Worm (Caenorhabditis elegans) whole organism, L3 larva: ENCODE results near the gene fbxc-28.
A peak's percentile ranks its signal among the peaks of the same experiment; 100 is the strongest.
"Not testable (repeated sequence)": the region's sequence is repeated elsewhere in the genome, so short reads cannot be mapped to it uniquely, and the experiment has no call there.

Experiments used
- R02D3.7 ChIP-seq: fragments of 150-350 bp; optimal IDR thresholded peaks from 2 replicates; lab custom pipeline; 2014; ENCODE audit warnings: missing biosample characterization, missing genetic modification characterization
- ZK546.5 ChIP-seq: sonication (generic microtip); optimal IDR thresholded peaks from 2 replicates; lab custom pipeline; 2017; ENCODE audit warnings: missing biosample characterization, missing genetic modification characterization
- aly-2 ChIP-seq: fragments of 150-350 bp; optimal IDR thresholded peaks from 2 replicates; lab custom pipeline; 2014; ENCODE audit warnings: missing biosample characterization, missing genetic modification characterization
- ama-1 ChIP-seq: fragments of 150-350 bp; optimal IDR thresholded peaks from 2 replicates; lab custom pipeline; 2018
- ceh-28 ChIP-seq: fragments of 150-350 bp; optimal IDR thresholded peaks from 2 replicates; lab custom pipeline; 2014; ENCODE audit warnings: missing biosample characterization, missing genetic modification reagents, missing genetic modification characterization
- ceh-82 ChIP-seq: fragments of 150-350 bp; optimal IDR thresholded peaks from 2 replicates; lab custom pipeline; 2014; ENCODE audit warnings: missing biosample characterization, missing genetic modification characterization
- ceh-9 ChIP-seq: sonication (generic microtip); optimal IDR thresholded peaks from 2 replicates; lab custom pipeline; 2018; ENCODE audit warnings: missing biosample characterization, missing genetic modification characterization
- egl-27 ChIP-seq: sonication (generic microtip); optimal IDR thresholded peaks from 4 replicates; lab custom pipeline; 2017; ENCODE audit warnings: missing biosample characterization, missing genetic modification reagents, missing genetic modification characterization
- egl-5 ChIP-seq: fragments of 150-350 bp; optimal IDR thresholded peaks from 2 replicates; lab custom pipeline; 2017; ENCODE audit warnings: missing biosample characterization, missing genetic modification reagents, missing genetic modification characterization, inconsistent platforms
- elt-1 ChIP-seq: fragments of 150-350 bp; optimal IDR thresholded peaks from 2 replicates; lab custom pipeline; 2014; ENCODE audit warnings: missing biosample characterization, missing genetic modification characterization
- elt-2 ChIP-seq: sonication (generic microtip); optimal IDR thresholded peaks from 2 replicates; lab custom pipeline; 2016; ENCODE audit warnings: missing genetic modification reagents, mild to moderate bottlenecking, missing genetic modification characterization, missing compliant biosample characterization
- elt-3 ChIP-seq, 3 experiments: fragments of 150-350 bp in 1 of 3; sonication (generic microtip) in 2 of 3; optimal IDR thresholded peaks; 2 replicates in 2 of 3; 4 replicates in 1 of 3; lab custom pipeline; 2014 to 2017; ENCODE audit warnings: missing biosample characterization in 3 of 3, missing genetic modification characterization in 3 of 3
- eor-1 ChIP-seq, 2 experiments: fragments of 150-350 bp; optimal IDR thresholded peaks; 2 replicates each; lab custom pipeline; 2014 to 2018; ENCODE audit warnings: missing biosample characterization in 2 of 2, missing genetic modification characterization in 2 of 2
- fkh-10 ChIP-seq: sonication (generic microtip); optimal IDR thresholded peaks from 2 replicates; lab custom pipeline; 2017; ENCODE audit warnings: missing biosample characterization, missing genetic modification reagents, missing genetic modification characterization
- fos-1 ChIP-seq: fragments of 150-350 bp; optimal IDR thresholded peaks from 2 replicates; lab custom pipeline; 2014; ENCODE audit warnings: missing biosample characterization, missing genetic modification characterization
- hmg-11 ChIP-seq: sonication (generic microtip); optimal IDR thresholded peaks from 2 replicates; lab custom pipeline; 2016; ENCODE audit warnings: missing genetic modification characterization, missing compliant biosample characterization
- lin-15B ChIP-seq: fragments of 150-350 bp; optimal IDR thresholded peaks from 2 replicates; lab custom pipeline; 2014; ENCODE audit warnings: missing biosample characterization, missing genetic modification characterization
- lin-39 ChIP-seq: fragments of 150-350 bp; optimal IDR thresholded peaks from 2 replicates; lab custom pipeline; 2018; ENCODE audit warnings: missing biosample characterization, missing genetic modification reagents, missing genetic modification characterization
- lsy-12 ChIP-seq: sonication (generic microtip); optimal IDR thresholded peaks from 2 replicates; lab custom pipeline; 2016; ENCODE audit warnings: mild to moderate bottlenecking, missing genetic modification characterization, missing compliant biosample characterization
- mdl-1 ChIP-seq: fragments of 150-350 bp; optimal IDR thresholded peaks from 2 replicates; lab custom pipeline; 2014; ENCODE audit warnings: missing biosample characterization, missing genetic modification characterization
- nfya-1 ChIP-seq: sonication (generic microtip); optimal IDR thresholded peaks from 2 replicates; lab custom pipeline; 2017; ENCODE audit warnings: missing genetic modification characterization, mild to moderate bottlenecking, missing compliant biosample characterization, antibody characterized with exemption, moderate library complexity; ENCODE audit not compliant: insufficient read depth
- nhr-12 ChIP-seq: fragments of 150-350 bp; optimal IDR thresholded peaks from 2 replicates; lab custom pipeline; 2014; ENCODE audit warnings: missing biosample characterization, missing genetic modification characterization
- nhr-23 ChIP-seq: fragments of 150-350 bp; optimal IDR thresholded peaks from 2 replicates; lab custom pipeline; 2014; ENCODE audit warnings: missing biosample characterization, missing genetic modification reagents, missing genetic modification characterization
- nhr-237 ChIP-seq: fragments of 150-350 bp; optimal IDR thresholded peaks from 2 replicates; lab custom pipeline; 2014; ENCODE audit warnings: missing biosample characterization, missing genetic modification characterization
- nhr-28 ChIP-seq: fragments of 150-350 bp; optimal IDR thresholded peaks from 2 replicates; lab custom pipeline; 2014; ENCODE audit warnings: missing biosample characterization, missing genetic modification characterization
- nhr-43 ChIP-seq: sonication (generic microtip); optimal IDR thresholded peaks from 2 replicates; lab custom pipeline; 2016; ENCODE audit warnings: mild to moderate bottlenecking, missing genetic modification characterization, missing compliant biosample characterization; ENCODE audit not compliant: poor library complexity, severe bottlenecking
- nhr-76 ChIP-seq: fragments of 150-350 bp; sonication (generic microtip); optimal IDR thresholded peaks from 5 replicates; lab custom pipeline; 2014; ENCODE audit warnings: missing biosample characterization, missing genetic modification characterization
- pha-4 ChIP-seq: fragments of 150-350 bp; optimal IDR thresholded peaks from 2 replicates; lab custom pipeline; 2014; ENCODE audit warnings: missing biosample characterization, missing genetic modification reagents, missing genetic modification characterization
- pqm-1 ChIP-seq: fragments of 150-350 bp; optimal IDR thresholded peaks from 2 replicates; lab custom pipeline; 2017; ENCODE audit warnings: missing biosample characterization, missing genetic modification characterization, inconsistent platforms
- tbx-2 ChIP-seq: sonication (generic microtip); optimal IDR thresholded peaks from 2 replicates; lab custom pipeline; 2016; ENCODE audit warnings: mild to moderate bottlenecking, missing genetic modification characterization, missing compliant biosample characterization
- unc-39 ChIP-seq: sonication (generic microtip); optimal IDR thresholded peaks from 4 replicates; lab custom pipeline; 2017; ENCODE audit warnings: missing biosample characterization, missing genetic modification characterization
- zag-1 ChIP-seq: fragments of 150-350 bp; optimal IDR thresholded peaks from 2 replicates; lab custom pipeline; 2014; ENCODE audit warnings: missing biosample characterization, missing genetic modification characterization
- ztf-11 ChIP-seq: fragments of 150-350 bp; optimal IDR thresholded peaks from 2 replicates; lab custom pipeline; 2014; ENCODE audit warnings: missing biosample characterization, missing genetic modification characterization
- ztf-4 ChIP-seq: fragments of 150-350 bp; optimal IDR thresholded peaks from 2 replicates; lab custom pipeline; 2014; ENCODE audit warnings: missing biosample characterization, missing genetic modification characterization

fbxc-28 gene

DNA sequence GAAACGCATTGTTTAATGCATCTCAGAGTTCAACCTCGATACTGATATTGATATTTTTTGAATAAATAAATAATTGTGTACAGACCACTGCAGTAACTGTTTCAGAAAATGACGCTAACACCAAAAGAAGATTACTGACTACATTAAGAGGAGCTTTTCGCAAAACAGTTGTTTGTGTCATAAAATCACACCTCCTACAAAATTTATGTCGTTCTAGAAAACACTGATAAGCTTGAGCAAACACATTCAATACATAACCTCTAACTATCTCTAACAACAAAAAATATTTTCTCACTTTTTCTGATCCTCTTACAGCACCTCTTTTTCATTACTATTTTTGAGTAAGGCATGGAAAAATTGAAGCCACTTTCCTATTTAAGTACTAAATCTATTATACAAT, 31.0 kb downstream of the fbxc-28 start, which contains the start of gene fbxc-7:
Gene fbxc-7 (plus strand): TSS at position 301 of the 400 bp plus-strand sequence.
- peak; percentile 26 for TF ChIP-seq elt-2 (tag; lab: Kevin White, UChicago)

- TF ChIP-seq pqm-1 (tag; lab: Kevin White, UChicago), result no peak
- no peak for TF ChIP-seq tbx-2
- no peak for TF ChIP-seq egl-27 (tag; lab: Kevin White, UChicago)
- no peak for TF ChIP-seq R02D3.7
- no peak for TF ChIP-seq ceh-9 (tag; lab: Kevin White, UChicago)
- no peak for TF ChIP-seq nhr-23 (tag; lab: Kevin White, UChicago)
- TF ChIP-seq fos-1 (tag; lab: Kevin White, UChicago), result no peak
- TF ChIP-seq lin-39 (tag; lab: Kevin White, UChicago), result no peak
- no peak for TF ChIP-seq ZK546.5 (tag; lab: Kevin White, UChicago)
- no peak for TF ChIP-seq elt-2 (tag; lab: Kevin White, UChicago)
- no peak for TF ChIP-seq ama-1 (lab: Kevin White, UChicago)
- TF ChIP-seq ceh-28, result no peak
Observed at ce11 chrII:958618-959017, 35.0 kb downstream of the fbxc-28 start, which contains the start of gene sdz-4. Gene sdz-4, plus strand, starts transcription at chrII:958918.

- no peak for TF ChIP-seq ztf-11 (tag; lab: Kevin White, UChicago)
- no peak for TF ChIP-seq hmg-11 (tag; lab: Kevin White, UChicago)
- TF ChIP-seq aly-2 (tag; lab: Kevin White, UChicago), result no peak
- no peak for TF ChIP-seq nhr-28 (tag; lab: Kevin White, UChicago)
- TF ChIP-seq lsy-12 (tag; lab: Kevin White, UChicago), result no peak
- TF ChIP-seq nhr-237 (tag; lab: Kevin White, UChicago), result no peak
- TF ChIP-seq nhr-12 (tag; lab: Kevin White, UChicago), result no peak
- TF ChIP-seq, all 47 proteins: peak for 0
Observed at ce11 chrII:960218-960617, 36.6 kb downstream of the fbxc-28 start, which contains the start of the genes C32B5.18 and C32B5.7. Gene C32B5.18, plus strand, starts transcription at chrII:960518. Gene C32B5.7, plus strand, starts transcription at chrII:960528.

ce11 chrII:961961-962360, 38.3 kb downstream of the fbxc-28 start, which contains the start of gene C32B5.13:
Gene C32B5.13, minus strand, starts transcription at chrII:962061.
- TF ChIP-seq ceh-28 (no peak), hmg-11 (tag; lab: Kevin White, UChicago) (no peak)

DNA sequence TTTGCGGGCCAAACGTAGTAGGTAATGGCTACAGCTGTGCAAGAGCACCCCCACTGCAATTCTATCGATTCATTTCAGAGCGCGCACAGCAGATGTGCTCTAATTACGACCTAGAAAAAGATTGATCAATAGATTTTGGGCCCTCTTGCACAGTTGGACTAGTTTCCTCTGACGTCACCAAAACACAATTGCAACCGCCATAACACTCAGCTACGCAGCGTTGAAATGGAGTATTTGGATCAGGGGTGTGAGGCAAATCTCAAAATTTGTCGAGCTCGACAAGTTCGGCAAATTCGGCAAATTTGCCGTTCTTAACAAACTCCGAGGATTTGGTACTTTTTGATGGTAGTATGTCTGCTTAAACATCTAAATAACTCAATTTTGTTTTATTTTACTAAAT, 43.3 kb downstream of the fbxc-28 start, which contains the start of gene fbxc-18:
Gene fbxc-18 (minus strand): TSS at position 101 of the 400 bp plus-strand sequence.
- not testable (repeated sequence) for TF ChIP-seq lin-15B (tag; lab: Kevin White, UChicago); mdl-1; pqm-1 (tag; lab: Kevin White, UChicago)

ce11 chrII:968106-968505, 44.5 kb downstream of the fbxc-28 start, which contains the start of gene C32B5.6:
Gene C32B5.6, plus strand, starts transcription at chrII:968406.
- not testable (repeated sequence) for TF ChIP-seq unc-39 (tag; lab: Kevin White, UChicago); ztf-4 (tag; lab: Kevin White, UChicago); mdl-1

DNA sequence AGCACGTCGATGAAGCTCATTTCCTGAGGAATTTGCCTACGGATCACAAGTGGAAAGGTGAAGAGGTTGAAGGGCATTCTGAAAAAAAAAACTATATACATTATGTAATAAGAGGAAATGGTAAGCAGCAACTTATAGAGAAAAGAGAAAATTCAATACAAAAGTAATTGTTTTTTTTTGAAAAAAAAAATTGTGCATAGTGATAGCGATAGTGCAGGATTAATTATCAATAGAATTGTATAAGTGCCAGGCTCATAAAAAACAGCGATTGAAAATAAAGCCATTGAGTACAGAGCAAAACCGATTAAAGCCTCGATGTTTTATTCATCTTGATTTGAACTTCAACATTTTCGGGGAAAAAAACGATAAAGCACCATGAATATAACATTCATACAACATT, 49.2 kb downstream of the fbxc-28 start, which contains the start of gene C32B5.15:
Gene C32B5.15 (minus strand): TSS at position 101 of the 400 bp plus-strand sequence.
- TF ChIP-seq lsy-12 (tag; lab: Kevin White, UChicago) (no peak), ama-1 (lab: Kevin White, UChicago) (no peak), egl-5 (no peak), pqm-1 (tag; lab: Kevin White, UChicago) (no peak), nhr-76 (tag; lab: Kevin White, UChicago) (no peak), ZK546.5 (tag; lab: Kevin White, UChicago) (no peak), ceh-82 (tag; lab: Kevin White, UChicago) (no peak), aly-2 (tag; lab: Kevin White, UChicago) (no peak)

- TF ChIP-seq elt-1 (no peak), eor-1 (tag; optimal IDR thresholded peaks at IDR 0.05; lab: Kevin White, UChicago) (no peak), nhr-12 (tag; lab: Kevin White, UChicago) (no peak), nhr-43 (tag; lab: Kevin White, UChicago) (no peak), hmg-11 (tag; lab: Kevin White, UChicago) (no peak), pha-4 (tag; lab: Kevin White, UChicago) (no peak), zag-1 (tag; lab: Kevin White, UChicago) (no peak), nhr-28 (tag; lab: Kevin White, UChicago) (no peak), fos-1 (tag; lab: Kevin White, UChicago) (no peak), lin-15B (tag; lab: Kevin White, UChicago) (no peak), nfya-1 (no peak), tbx-2 (no peak), lsy-12 (tag; lab: Kevin White, UChicago) (no peak), fkh-10 (GFP tag; lab: Kevin White, UChicago) (no peak), elt-3 (tag; optimal IDR thresholded peaks at IDR 0.05; lab: Kevin White, UChicago) (no peak)
Observed at ce11 chrII:973999-974398, 50.4 kb downstream of the fbxc-28 start, which contains the start of gene fbxc-14. Gene fbxc-14, plus strand, starts transcription at chrII:974299.
